Worm (Caenorhabditis elegans) whole organism, late embryonic: ENCODE measurements around the gene R03H10.4.

Experiments used
- ama-1 ChIP-seq: fragments of 150-350 bp; optimal IDR thresholded peaks from 2 replicates; lab custom pipeline; 2014
- ceh-14 ChIP-seq: sonication (generic microtip); optimal IDR thresholded peaks from 2 replicates; lab custom pipeline; 2016; ENCODE audit warnings: missing genotype, missing genetic modification characterization, missing compliant biosample characterization
- ceh-45 ChIP-seq: fragments of 200-800 bp; sonication (Bioruptor generic); IDR thresholded peaks from 2 replicates; pipeline ENCODE4 v1.3.6; 2022; ENCODE audit warnings: missing genetic modification reagents, missing genetic modification characterization, missing compliant biosample characterization
- fkh-10 ChIP-seq: fragments of 150-350 bp; optimal IDR thresholded peaks from 2 replicates; lab custom pipeline; 2014; ENCODE audit warnings: missing biosample characterization, missing genetic modification reagents, missing genetic modification characterization
- odd-2 ChIP-seq: sonication (generic microtip); optimal IDR thresholded peaks from 2 replicates; lab custom pipeline; 2017; ENCODE audit warnings: antibody characterized with exemption, mild to moderate bottlenecking, missing genetic modification characterization, missing compliant biosample characterization
- pha-2 ChIP-seq: sonication (generic microtip); optimal IDR thresholded peaks from 2 replicates; lab custom pipeline; 2017; ENCODE audit warnings: mild to moderate bottlenecking, missing genetic modification characterization, missing compliant biosample characterization
- pha-4 ChIP-seq: fragments of 150-350 bp; optimal IDR thresholded peaks from 2 replicates; lab custom pipeline; 2018; ENCODE audit warnings: missing biosample characterization, missing genetic modification reagents, missing genetic modification characterization
- pqm-1 ChIP-seq: sonication (generic microtip); optimal IDR thresholded peaks from 2 replicates; lab custom pipeline; 2016; ENCODE audit warnings: missing genetic modification characterization, missing compliant biosample characterization

- no peak for TF ChIP-seq ceh-45 (GFP tag; lab: Robert Waterston, UW)
- TF ChIP-seq pha-2 (tag; lab: Kevin White, UChicago): no peak
- TF ChIP-seq odd-2 (tag; lab: Kevin White, UChicago): no peak
- no peak for TF ChIP-seq pqm-1 (tag; lab: Kevin White, UChicago)
- no peak for TF ChIP-seq pha-4 (tag; lab: Kevin White, UChicago)
- no peak for TF ChIP-seq ama-1
- no peak for TF ChIP-seq ceh-14 (tag; lab: Kevin White, UChicago)
- no peak for TF ChIP-seq fkh-10 (GFP tag; lab: Kevin White, UChicago)
Observed at ce11 chrII:4155112-4155823, 13.0 kb downstream of the R03H10.4 start, which contains the start of gene R03H10.2.
